Fruit fly (Drosophila melanogaster): ENCODE results near the gene CG9837.
A peak's percentile ranks its signal among the peaks of the same experiment; 100 is the strongest.

DNA sequence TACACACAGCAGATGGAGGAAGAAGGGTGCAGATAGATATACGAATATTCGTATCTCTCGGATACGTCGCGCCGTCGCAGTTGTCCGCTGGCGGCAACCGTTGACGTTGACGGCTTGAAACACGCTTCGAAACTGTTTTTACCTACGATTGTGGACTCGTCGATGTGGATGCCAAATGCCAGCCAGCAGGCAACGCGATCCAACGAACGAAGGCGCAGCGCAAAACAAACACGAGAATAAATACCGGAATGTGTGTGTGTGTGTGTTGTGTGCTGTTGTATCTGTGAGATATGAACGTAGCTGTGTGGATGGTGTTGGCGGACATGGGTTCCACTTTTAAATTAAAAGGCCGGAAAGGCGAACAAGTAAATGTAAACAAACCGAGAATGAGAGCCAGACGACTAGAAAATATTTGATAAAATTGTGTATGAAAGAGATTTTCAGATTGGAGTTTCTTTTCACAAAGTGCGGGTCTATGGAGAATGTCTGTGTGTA, 32.8 kb upstream of the CG9837 start:
- TF ChIP-seq Clk (GFP tag; optimal IDR thresholded peaks at IDR 0.05) = no peak
- TF ChIP-seq Crg-1 (GFP tag; optimal IDR thresholded peaks at IDR 0.05) = no peak
- no peak for TF ChIP-seq cnc (optimal IDR thresholded peaks at IDR 0.05)
- TF ChIP-seq toe (GFP tag; optimal IDR thresholded peaks at IDR 0.05) = no peak
- TF ChIP-seq bab1 (GFP tag; optimal IDR thresholded peaks at IDR 0.05) = peak; percentile 8
- peak; percentile 3 for TF ChIP-seq Hr96 (GFP tag; optimal IDR thresholded peaks at IDR 0.05)
- peak; percentile 58 for TF ChIP-seq CG7101 (tag; optimal IDR thresholded peaks at IDR 0.05)
- peak; percentile 20 for TF ChIP-seq ovo (GFP tag; optimal IDR thresholded peaks at IDR 0.05)
- peak; percentile 44 for TF ChIP-seq CG12768 (GFP tag; optimal IDR thresholded peaks at IDR 0.05)
- TF ChIP-seq pad (GFP tag; optimal IDR thresholded peaks at IDR 0.05) = peak; percentile 7
- no peak for TF ChIP-seq kay (GFP tag; ENCODE audit: borderline replicate concordance)
- TF ChIP-seq tj (GFP tag; optimal IDR thresholded peaks at IDR 0.05) = peak; percentile 58
- TF ChIP-seq CG5204 (GFP tag; optimal IDR thresholded peaks at IDR 0.05) = no peak
- TF ChIP-seq CG11617 (GFP tag; optimal IDR thresholded peaks at IDR 0.05) = peak; percentile 6
